Worm (Caenorhabditis elegans) whole organism, early embryonic: Measurements from ENCODE around the gene nspg-12.
A peak's percentile ranks its signal among the peaks of the same experiment; 100 is the strongest.

Source experiments
- B0310.2 ChIP-seq: sonication (generic microtip); optimal IDR thresholded peaks from 2 replicates; lab custom pipeline; 2016; ENCODE audit warnings: mild to moderate bottlenecking, missing genetic modification characterization, missing compliant biosample characterization
- F13C5.2 ChIP-seq: sonication (generic microtip); optimal IDR thresholded peaks from 2 replicates; lab custom pipeline; 2017; ENCODE audit warnings: mild to moderate bottlenecking, missing genetic modification characterization, inconsistent platforms, missing compliant biosample characterization
- ama-1 ChIP-seq: fragments of 150-350 bp; optimal IDR thresholded peaks from 2 replicates; lab custom pipeline; 2014
- ceh-36 ChIP-seq: sonication (generic microtip); optimal IDR thresholded peaks from 2 replicates; lab custom pipeline; 2016; ENCODE audit warnings: missing genetic modification characterization, inconsistent platforms, missing compliant biosample characterization
- ets-7 ChIP-seq: sonication (generic microtip); optimal IDR thresholded peaks from 2 replicates; lab custom pipeline; 2016; ENCODE audit warnings: missing genotype, missing genetic modification characterization, missing compliant biosample characterization
- flt-1 ChIP-seq: fragments of 200-800 bp; sonication (Bioruptor generic); IDR thresholded peaks from 2 replicates; pipeline ENCODE4 v1.3.6; 2022; ENCODE audit warnings: missing genetic modification characterization, missing compliant biosample characterization
- hmbx-1 ChIP-seq: sonication (generic microtip); optimal IDR thresholded peaks from 2 replicates; lab custom pipeline; 2016; ENCODE audit warnings: mild to moderate bottlenecking, missing genetic modification characterization, missing compliant biosample characterization
- hmg-4 ChIP-seq: fragments of 200-800 bp; sonication (Bioruptor generic); optimal IDR thresholded peaks from 2 replicates; lab custom pipeline; 2018; ENCODE audit warnings: mild to moderate bottlenecking, missing genetic modification characterization, missing compliant biosample characterization
- hnd-1 ChIP-seq: sonication (generic microtip); optimal IDR thresholded peaks from 2 replicates; lab custom pipeline; 2016; ENCODE audit warnings: missing genetic modification characterization, missing compliant biosample characterization
- scrt-1 ChIP-seq: fragments of 200-800 bp; sonication (Bioruptor generic); IDR thresholded peaks from 2 replicates; pipeline ENCODE4 v1.3.6; 2022; ENCODE audit warnings: missing genetic modification characterization, missing compliant biosample characterization
- sea-1 ChIP-seq: fragments of 200-800 bp; sonication (Bioruptor generic); conservative IDR thresholded peaks from 2 replicates; pipeline ENCODE4 v1.3.6; 2022; ENCODE audit warnings: missing genetic modification characterization, missing compliant biosample characterization
- tbx-11 ChIP-seq: fragments of 200-800 bp; sonication (Bioruptor generic); IDR thresholded peaks from 2 replicates; pipeline ENCODE4 v1.3.6; 2022; ENCODE audit warnings: missing genetic modification characterization, missing compliant biosample characterization

- TF ChIP-seq hmbx-1 (tag; lab: Kevin White, UChicago) (no peak), hnd-1 (no peak), scrt-1 (no peak), F13C5.2 (tag; lab: Kevin White, UChicago) (peak; percentile 85), flt-1 (GFP tag; lab: Robert Waterston, UW) (peak; percentile 41; the same call in 1 of the 2 replicates), ama-1 (lab: Kevin White, UChicago) (no peak), ceh-36 (tag; lab: Kevin White, UChicago) (no peak), ets-7 (tag; lab: Kevin White, UChicago) (no peak), hmg-4 (GFP tag; lab: Kevin White, UChicago) (peak; percentile 75), B0310.2 (tag; lab: Kevin White, UChicago) (no peak), tbx-11 (GFP tag; lab: Robert Waterston, UW) (no peak), sea-1 (0 out of 2 replicates have a peak, but pooled peaks have one; percentile 50)
Measured at ce11 chrX:5275209-5275608, 18.1 kb downstream of the nspg-12 start, which contains the start of gene hst-6.
